Fruit fly (Drosophila melanogaster): Measurements from ENCODE around the gene CG46303.

- no peak for TF ChIP-seq insv (optimal IDR thresholded peaks at IDR 0.05)
- no peak for TF ChIP-seq psq (optimal IDR thresholded peaks at IDR 0.05)
- no peak for TF ChIP-seq Sin3A (optimal IDR thresholded peaks at IDR 0.05)
- no peak for TF ChIP-seq ttk (optimal IDR thresholded peaks at IDR 0.05)
- no peak for TF ChIP-seq h (optimal IDR thresholded peaks at IDR 0.05)
These were observed 9.6 kb downstream of the CG46303 start, which contains the start of gene CG1208 for dm6 chr3R:5831339-5831738.

Data from Kc167 (cell line).